Worm (Caenorhabditis elegans): ENCODE data around the gene gad-2.

DNA sequence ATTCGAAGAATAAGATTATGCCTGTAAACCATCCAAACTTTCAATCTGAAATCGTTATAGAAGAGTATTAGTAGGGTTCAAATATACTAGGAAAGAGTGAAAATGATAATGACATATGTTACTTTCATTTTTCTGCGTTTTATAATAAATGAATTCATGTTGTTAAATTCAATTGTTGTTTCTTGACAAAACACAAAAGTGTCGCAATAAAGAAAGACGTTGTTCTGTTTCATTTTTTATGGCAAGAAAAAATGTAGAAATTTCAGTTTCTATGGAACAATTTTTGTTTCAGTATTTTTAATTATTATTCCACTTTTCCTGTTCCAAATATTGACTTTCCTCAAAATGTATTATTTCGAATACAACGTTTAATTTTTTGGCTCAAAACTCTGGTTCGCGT lies 7.5 kb downstream of the gad-2 start, which contains the start of gene C10A4.4:
- TF ChIP-seq Y67H2A.10 (GFP tag; conservative IDR thresholded peaks at IDR 0.05) (no peak), ceh-91 (GFP tag; IDR thresholded peaks at IDR 0.05) (no peak), chd-7 (tag; optimal IDR thresholded peaks at IDR 0.05) (no peak), nhr-179 (tag; optimal IDR thresholded peaks at IDR 0.05) (no peak), B0019.2 (GFP tag; conservative IDR thresholded peaks at IDR 0.05) (no peak), cebp-1 (GFP tag; IDR thresholded peaks at IDR 0.05) (no peak), cebp-1 (tag; optimal IDR thresholded peaks at IDR 0.05) (no peak), let-607 (tag; optimal IDR thresholded peaks at IDR 0.05) (no peak)

Measured in whole organism, young adult.